Worm (Caenorhabditis elegans): Measurements from ENCODE around the gene bca-1.

ce11 chrX:6252752-6253151, 48.2 kb upstream of the bca-1 start:
- TF ChIP-seq sox-2 (GFP tag; IDR thresholded peaks at IDR 0.05) (no peak), pha-4 (tag; optimal IDR thresholded peaks at IDR 0.05) (no peak), C08G9.2 (tag; optimal IDR thresholded peaks at IDR 0.05) (no peak), ttx-3 (tag; optimal IDR thresholded peaks at IDR 0.05) (no peak), pqm-1 (tag; optimal IDR thresholded peaks at IDR 0.05) (no peak), dve-1 (tag; optimal IDR thresholded peaks at IDR 0.05) (no peak), npax-4 (tag; optimal IDR thresholded peaks at IDR 0.05) (no peak), nfya-1 (tag; optimal IDR thresholded peaks at IDR 0.05) (no peak), madf-2 (tag; optimal IDR thresholded peaks at IDR 0.05) (no peak), ceh-22 (tag; optimal IDR thresholded peaks at IDR 0.05) (no peak), zip-5 (tag; optimal IDR thresholded peaks at IDR 0.05) (no peak), hlh-30 (tag; optimal IDR thresholded peaks at IDR 0.05; ENCODE audit: insufficient read depth) (no peak), elt-2 (tag; optimal IDR thresholded peaks at IDR 0.05) (no peak)

Data from whole organism, late embryonic.